Fruit fly (Drosophila melanogaster): ENCODE results near the gene CG13032.

Gene CG13032

DNA sequence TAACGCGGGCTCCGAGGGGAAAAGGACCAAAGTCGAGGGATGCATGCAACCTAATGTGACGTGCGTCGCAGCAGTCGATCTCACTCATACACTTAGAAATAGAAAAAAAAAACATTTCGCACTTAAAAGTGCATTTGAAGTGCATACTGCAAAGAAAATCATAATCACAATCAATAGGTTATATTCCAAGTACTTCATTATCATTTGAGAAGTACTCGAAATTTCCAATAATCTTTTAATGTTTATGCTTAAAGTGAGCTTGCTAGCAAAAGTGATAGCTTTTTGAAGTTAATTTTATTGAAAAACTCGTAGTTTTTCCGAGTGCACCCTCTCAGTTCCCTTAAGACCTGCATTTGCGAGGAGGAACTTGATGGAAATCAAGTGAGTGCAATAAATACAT lies 39.2 kb upstream of the CG13032 start (continued):
- no peak for TF ChIP-seq eg (GFP tag; IDR thresholded peaks at IDR 0.05)
- peak; percentile 6 for TF ChIP-seq CG8319 (GFP tag; optimal IDR thresholded peaks at IDR 0.05)
- TF ChIP-seq Eip75B (GFP tag; optimal IDR thresholded peaks at IDR 0.05), result peak; percentile 33
- no peak for TF ChIP-seq CG31627 (GFP tag; optimal IDR thresholded peaks at IDR 0.05)
- TF ChIP-seq Sox15 (GFP tag; optimal IDR thresholded peaks at IDR 0.05), result no peak
- TF ChIP-seq CG3919 (GFP tag; optimal IDR thresholded peaks at IDR 0.05), result peak; percentile 24
- TF ChIP-seq Hr39 (GFP tag; optimal IDR thresholded peaks at IDR 0.05), result no peak

DNA sequence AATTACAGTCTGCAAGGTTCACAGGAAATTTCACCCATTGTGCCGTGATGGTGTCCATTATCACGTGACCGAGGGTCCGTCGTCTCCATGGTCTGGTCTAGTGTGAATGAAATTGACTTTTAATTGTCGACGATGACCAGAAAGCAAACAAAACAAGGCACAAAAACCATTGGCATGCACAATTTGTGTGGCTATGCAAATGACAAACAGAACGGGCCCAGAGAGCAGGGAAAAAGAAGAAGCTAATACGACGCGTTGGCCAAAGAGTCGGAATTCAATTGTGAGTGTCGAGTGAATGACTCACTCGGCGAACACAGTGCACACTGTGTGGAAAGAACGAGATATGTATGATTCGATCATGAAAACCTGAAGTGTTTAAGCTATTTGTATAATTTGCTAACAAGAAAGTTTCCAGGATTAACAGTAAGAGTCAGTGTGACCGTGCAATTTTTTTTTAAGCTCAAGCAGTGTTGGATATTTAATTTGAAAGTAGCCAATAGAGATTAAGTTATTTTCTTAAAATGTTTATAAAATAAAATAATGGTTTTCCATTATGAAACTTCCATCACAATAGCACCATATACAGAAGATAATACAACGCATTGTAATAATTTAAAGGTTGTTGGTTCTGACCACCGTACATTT lies 38.1 kb upstream of the CG13032 start:
- TF ChIP-seq CG32006 (GFP tag; optimal IDR thresholded peaks at IDR 0.05) (peak; percentile 51), pdm3 (GFP tag; optimal IDR thresholded peaks at IDR 0.05) (no peak), CG3919 (GFP tag; optimal IDR thresholded peaks at IDR 0.05) (no peak), ss (GFP tag; optimal IDR thresholded peaks at IDR 0.05) (no peak), acj6 (GFP tag; optimal IDR thresholded peaks at IDR 0.05) (no peak), CG11762 (GFP tag; optimal IDR thresholded peaks at IDR 0.05; ENCODE audit: insufficient read depth) (no peak), CG6854 (GFP tag; optimal IDR thresholded peaks at IDR 0.05) (no peak), Eip93F (GFP tag; optimal IDR thresholded peaks at IDR 0.05) (no peak), Sox14 (GFP tag; optimal IDR thresholded peaks at IDR 0.05) (no peak), Met (GFP tag; optimal IDR thresholded peaks at IDR 0.05) (peak; percentile 19), Eip78C (GFP tag) (peak; percentile 60), eg (GFP tag; IDR thresholded peaks at IDR 0.05) (no peak), Hr4 (GFP tag; optimal IDR thresholded peaks at IDR 0.05) (peak; percentile 52), CG8632 (GFP tag; optimal IDR thresholded peaks at IDR 0.05) (no peak), lz (GFP tag; optimal IDR thresholded peaks at IDR 0.05) (no peak), OdsH (GFP tag; optimal IDR thresholded peaks at IDR 0.05) (peak; percentile 25), fkh (GFP tag; optimal IDR thresholded peaks at IDR 0.05) (no peak), CG8319 (GFP tag; optimal IDR thresholded peaks at IDR 0.05) (no peak), Lpt (GFP tag; optimal IDR thresholded peaks at IDR 0.05) (no peak), cyc (GFP tag; optimal IDR thresholded peaks at IDR 0.05) (no peak), CG9139 (GFP tag; optimal IDR thresholded peaks at IDR 0.05) (no peak), spab (GFP tag; optimal IDR thresholded peaks at IDR 0.05) (no peak), topi (GFP tag; optimal IDR thresholded peaks at IDR 0.05) (peak; percentile 13), Hr39 (GFP tag; optimal IDR thresholded peaks at IDR 0.05) (no peak), CG4318 (GFP tag; optimal IDR thresholded peaks at IDR 0.05) (no peak), Eip75B (GFP tag; optimal IDR thresholded peaks at IDR 0.05) (no peak), Hr38 (GFP tag; optimal IDR thresholded peaks at IDR 0.05) (no peak), dsx (GFP tag; optimal IDR thresholded peaks at IDR 0.05; ENCODE audit: poor library complexity, severe bottlenecking) (no peak), achi (GFP tag; optimal IDR thresholded peaks at IDR 0.05) (peak; percentile 4), CG16779 (tag; optimal IDR thresholded peaks at IDR 0.05) (no peak), CG6276 (GFP tag; optimal IDR thresholded peaks at IDR 0.05) (no peak), Blimp-1 (GFP tag; optimal IDR thresholded peaks at IDR 0.05) (no peak), Smox (GFP tag; optimal IDR thresholded peaks at IDR 0.05) (no peak), CG34406 (GFP tag; optimal IDR thresholded peaks at IDR 0.05) (no peak), Gug (GFP tag; IDR thresholded peaks at IDR 0.05) (no peak), Sox15 (GFP tag; optimal IDR thresholded peaks at IDR 0.05) (no peak), CG11902 (GFP tag; optimal IDR thresholded peaks at IDR 0.05) (no peak), salr (GFP tag; optimal IDR thresholded peaks at IDR 0.05) (peak in 1 of 2 experiments; percentile 11), CG31627 (GFP tag; optimal IDR thresholded peaks at IDR 0.05) (no peak), CG1621 (tag; optimal IDR thresholded peaks at IDR 0.05) (no peak), dac (GFP tag; optimal IDR thresholded peaks at IDR 0.05) (no peak), esn (GFP tag; optimal IDR thresholded peaks at IDR 0.05) (peak; percentile 15), fd59A (GFP tag; optimal IDR thresholded peaks at IDR 0.05) (no peak), Ets96B (tag; optimal IDR thresholded peaks at IDR 0.05) (no peak), CG3032 (tag; optimal IDR thresholded peaks at IDR 0.05) (no peak), Sox102F (GFP tag; optimal IDR thresholded peaks at IDR 0.05) (no peak), svp (GFP tag) (no peak), CG7368 (GFP tag; optimal IDR thresholded peaks at IDR 0.05) (no peak), CG8119 (GFP tag; IDR thresholded peaks at IDR 0.05) (no peak)
